Fruit fly (Drosophila melanogaster) whole organism, embryonic: ENCODE results near the gene CG14207.

Source experiments
- Asciz ChIP-seq: fragments of 200-800 bp; sonication (Bioruptor generic); optimal IDR thresholded peaks from 2 replicates; lab custom pipeline; 2017; ENCODE audit warnings: missing biosample characterization, mild to moderate bottlenecking, missing genetic modification characterization, missing genetic modification reagents
- Atf-2 ChIP-seq: fragments of 200-800 bp; sonication (Bioruptor generic); optimal IDR thresholded peaks from 2 replicates; lab custom pipeline; 2016; ENCODE audit warnings: missing biosample characterization, missing genetic modification characterization
- CG10267 ChIP-seq: fragments of 200-800 bp; sonication (Bioruptor generic); optimal IDR thresholded peaks from 2 replicates; lab custom pipeline; 2018; ENCODE audit warnings: missing biosample characterization, mild to moderate bottlenecking, missing genetic modification characterization, moderate library complexity
- CG11560 ChIP-seq: fragments of 200-800 bp; sonication (Bioruptor generic); IDR thresholded peaks from 3 replicates; pipeline ENCODE4 v1.3.6; 2022; ENCODE audit warnings: missing biosample characterization, missing genetic modification characterization
- CG11695 ChIP-seq: fragments of 200-800 bp; sonication (Bioruptor generic); IDR thresholded peaks from 3 replicates; pipeline ENCODE4 v1.3.6; 2022; ENCODE audit warnings: missing biosample characterization, missing genetic modification characterization
- CG12104 ChIP-seq: fragments of 200-800 bp; sonication (Bioruptor generic); optimal IDR thresholded peaks from 3 replicates; lab custom pipeline; 2016; ENCODE audit warnings: missing biosample characterization, missing genetic modification characterization
- CG12659 ChIP-seq: fragments of 200-800 bp; sonication (Bioruptor generic); optimal IDR thresholded peaks from 3 replicates; lab custom pipeline; 2017; ENCODE audit warnings: mild to moderate bottlenecking, missing biosample characterization, missing genetic modification reagents, missing genetic modification characterization
- CG12942 ChIP-seq: fragments of 200-800 bp; sonication (Bioruptor generic); optimal IDR thresholded peaks from 3 replicates; lab custom pipeline; 2016; ENCODE audit warnings: missing biosample characterization, missing genetic modification characterization
- CG15479 ChIP-seq: fragments of 200-800 bp; sonication (Bioruptor generic); optimal IDR thresholded peaks from 3 replicates; lab custom pipeline; 2019; ENCODE audit warnings: missing biosample characterization, mild to moderate bottlenecking, missing genetic modification characterization, moderate library complexity
- CG31224 ChIP-seq: fragments of 200-800 bp; sonication (Bioruptor generic); IDR thresholded peaks from 2 replicates; pipeline ENCODE4 v1.3.6; 2022; ENCODE audit warnings: missing biosample characterization, missing genetic modification characterization
- CG3407 ChIP-seq: fragments of 200-800 bp; sonication (Bioruptor generic); optimal IDR thresholded peaks from 2 replicates; lab custom pipeline; 2018; ENCODE audit warnings: missing biosample characterization, mild to moderate bottlenecking, missing genetic modification characterization
- CG4360 ChIP-seq: fragments of 200-800 bp; sonication (Bioruptor generic); IDR thresholded peaks from 2 replicates; pipeline ENCODE4 v1.3.6; 2022; ENCODE audit warnings: missing biosample characterization, missing genetic modification characterization
- CG43689 ChIP-seq: fragments of 200-800 bp; sonication (Bioruptor generic); IDR thresholded peaks from 2 replicates; pipeline ENCODE4 v1.3.6; 2022; ENCODE audit warnings: missing biosample characterization, missing genetic modification characterization
- CG4404 ChIP-seq: fragments of 200-800 bp; sonication (Bioruptor generic); IDR thresholded peaks from 2 replicates; pipeline ENCODE4 v1.3.6; 2022; ENCODE audit warnings: missing biosample characterization, missing genetic modification characterization
- CG7786 ChIP-seq: fragments of 200-800 bp; sonication (Bioruptor generic); optimal IDR thresholded peaks from 2 replicates; lab custom pipeline; 2016; ENCODE audit warnings: missing biosample characterization, missing genetic modification characterization
- CG7963 ChIP-seq: fragments of 200-800 bp; sonication (Bioruptor generic); IDR thresholded peaks from 3 replicates; pipeline ENCODE4 v1.3.6; 2022; ENCODE audit warnings: missing biosample characterization, missing genetic modification characterization; ENCODE audit not compliant: partially characterized antibody
- Doc2 ChIP-seq: fragments of 200-800 bp; sonication (Bioruptor generic); IDR thresholded peaks from 2 replicates; pipeline ENCODE4 v1.3.6; 2022; ENCODE audit warnings: missing biosample characterization, missing genetic modification characterization
- Elba2 ChIP-seq: fragments of 200-800 bp; sonication (Bioruptor generic); optimal IDR thresholded peaks from 3 replicates; lab custom pipeline; 2016; ENCODE audit warnings: missing biosample characterization, missing genetic modification characterization
- H2.0 ChIP-seq: fragments of 200-800 bp; sonication (Bioruptor generic); IDR thresholded peaks from 2 replicates; pipeline ENCODE4 v1.3.6; 2022; ENCODE audit warnings: missing biosample characterization, missing genetic modification characterization
- MESR4 ChIP-seq: fragments of 200-800 bp; sonication (Bioruptor generic); optimal IDR thresholded peaks from 2 replicates; lab custom pipeline; 2018; ENCODE audit warnings: missing biosample characterization, mild to moderate bottlenecking, missing genetic modification characterization, moderate library complexity
- Meics ChIP-seq: fragments of 200-800 bp; sonication (Bioruptor generic); optimal IDR thresholded peaks from 2 replicates; lab custom pipeline; 2017; ENCODE audit warnings: missing biosample characterization, mild to moderate bottlenecking, missing genetic modification characterization
- NC2α ChIP-seq: fragments of 200-800 bp; sonication (Bioruptor generic); optimal IDR thresholded peaks from 2 replicates; lab custom pipeline; 2016; ENCODE audit warnings: missing biosample characterization, missing genetic modification characterization
- NfI ChIP-seq: fragments of 200-800 bp; sonication (Bioruptor generic); optimal IDR thresholded peaks from 3 replicates; lab custom pipeline; 2018; ENCODE audit warnings: missing biosample characterization, mild to moderate bottlenecking, missing genetic modification characterization, moderate library complexity
- Opbp ChIP-seq: fragments of 200-800 bp; sonication (Bioruptor generic); IDR thresholded peaks from 3 replicates; pipeline ENCODE4 v1.3.6; 2022; ENCODE audit warnings: missing biosample characterization, missing genetic modification characterization; ENCODE audit not compliant: partially characterized antibody
- Sry-β ChIP-seq: fragments of 200-800 bp; sonication (Bioruptor generic); optimal IDR thresholded peaks from 2 replicates; lab custom pipeline; 2018; ENCODE audit warnings: missing biosample characterization, mild to moderate bottlenecking, missing genetic modification characterization, moderate library complexity
- ab ChIP-seq: fragments of 200-800 bp; sonication (Bioruptor generic); optimal IDR thresholded peaks from 2 replicates; lab custom pipeline; 2016; ENCODE audit warnings: missing biosample characterization, missing genetic modification characterization
- ap ChIP-seq: fragments of 200-800 bp; sonication (Bioruptor generic); IDR thresholded peaks from 2 replicates; pipeline ENCODE4 v1.3.6; 2022; ENCODE audit warnings: missing biosample characterization, missing genetic modification characterization
- bbx ChIP-seq: fragments of 200-800 bp; sonication (Bioruptor generic); IDR thresholded peaks from 2 replicates; pipeline ENCODE4 v1.3.6; 2022; ENCODE audit warnings: missing biosample characterization, missing genetic modification characterization; ENCODE audit not compliant: partially characterized antibody
- cad ChIP-seq: fragments of >200 bp; optimal IDR thresholded peaks from 2 replicates; lab custom pipeline; 2017; ENCODE audit warnings: missing biosample characterization, missing genetic modification characterization
- corto ChIP-seq: fragments of 200-800 bp; sonication (Bioruptor generic); optimal IDR thresholded peaks from 2 replicates; lab custom pipeline; 2016; ENCODE audit warnings: missing biosample characterization, mild to moderate bottlenecking, missing genetic modification characterization, moderate library complexity
- cwo ChIP-seq: fragments of 200-800 bp; sonication (Bioruptor generic); optimal IDR thresholded peaks from 3 replicates; lab custom pipeline; 2017; ENCODE audit warnings: missing biosample characterization, missing genetic modification characterization, mild to moderate bottlenecking, moderate library complexity, missing genetic modification reagents
- ems ChIP-seq: fragments of 200-800 bp; sonication (Bioruptor generic); optimal IDR thresholded peaks from 3 replicates; lab custom pipeline; 2016; ENCODE audit warnings: missing biosample characterization, missing genetic modification characterization
- gsb ChIP-seq: fragments of 200-800 bp; sonication (Bioruptor generic); IDR thresholded peaks from 2 replicates; pipeline ENCODE4 v1.3.6; 2022; ENCODE audit warnings: missing biosample characterization, missing genetic modification characterization
- hbn ChIP-seq: fragments of 200-800 bp; sonication (Bioruptor generic); IDR thresholded peaks from 2 replicates; pipeline ENCODE4 v1.3.6; 2022; ENCODE audit warnings: missing biosample characterization, missing genetic modification characterization; ENCODE audit not compliant: partially characterized antibody
- hth ChIP-seq: fragments of >200 bp; optimal IDR thresholded peaks from 2 replicates; lab custom pipeline; 2017; ENCODE audit warnings: inconsistent platforms
- kah ChIP-seq: fragments of 200-800 bp; sonication (Bioruptor generic); optimal IDR thresholded peaks from 2 replicates; lab custom pipeline; 2018; ENCODE audit warnings: missing biosample characterization, mild to moderate bottlenecking, missing genetic modification characterization
- lab ChIP-seq: fragments of 200-800 bp; sonication (Bioruptor generic); optimal IDR thresholded peaks from 3 replicates; lab custom pipeline; 2017; ENCODE audit warnings: missing biosample characterization, missing genetic modification characterization, mild to moderate bottlenecking, moderate library complexity, missing genetic modification reagents
- mld ChIP-seq: fragments of 200-800 bp; sonication (Bioruptor generic); IDR thresholded peaks from 3 replicates; pipeline ENCODE4 v1.3.6; 2022; ENCODE audit warnings: missing biosample characterization, missing genetic modification characterization; ENCODE audit not compliant: partially characterized antibody
- nom ChIP-seq: fragments of 200-800 bp; sonication (Bioruptor generic); optimal IDR thresholded peaks from 2 replicates; lab custom pipeline; 2017; ENCODE audit warnings: missing biosample characterization, missing genetic modification characterization, mild to moderate bottlenecking, moderate library complexity, missing genetic modification reagents
- p53 ChIP-seq: fragments of 200-800 bp; sonication (Bioruptor generic); optimal IDR thresholded peaks from 2 replicates; lab custom pipeline; 2016; ENCODE audit warnings: missing biosample characterization, missing genetic modification characterization
- pan ChIP-seq, 4 experiments: fragments of >200 bp in 3 of 4; fragments of 200-800 bp in 1 of 4; sonication (Bioruptor generic) in 1 of 4; optimal IDR thresholded peaks in 3 of 4; IDR thresholded peaks in 1 of 4; 2 replicates each; pipeline versions ENCODE4 v1.3.6 to Lab custom; 2017 to 2022; ENCODE audit warnings: missing biosample characterization in 2 of 4, missing genetic modification characterization in 2 of 4, mixed read lengths in 1 of 4
- prd ChIP-seq, 3 experiments: fragments of >200 bp in 2 of 3; fragments of 200-800 bp in 1 of 3; sonication (Bioruptor generic) in 1 of 3; optimal IDR thresholded peaks in 2 of 3; IDR thresholded peaks in 1 of 3; 2 replicates in 2 of 3; 3 replicates in 1 of 3; pipeline versions ENCODE4 v1.3.6 to Lab custom; 2017 to 2022; ENCODE audit warnings: missing biosample characterization in 1 of 3, missing genetic modification characterization in 1 of 3
- pros ChIP-seq: fragments of 200-800 bp; sonication (Bioruptor generic); optimal IDR thresholded peaks from 3 replicates; lab custom pipeline; 2019; ENCODE audit warnings: missing biosample characterization, mild to moderate bottlenecking, missing genetic modification characterization, moderate library complexity
- slbo ChIP-seq: fragments of 200-800 bp; sonication (Bioruptor generic); IDR thresholded peaks from 2 replicates; pipeline ENCODE4 v1.3.6; 2022; ENCODE audit warnings: missing biosample characterization, missing genetic modification characterization
- slou ChIP-seq: fragments of 200-800 bp; sonication (Bioruptor generic); optimal IDR thresholded peaks from 3 replicates; lab custom pipeline; 2016; ENCODE audit warnings: missing biosample characterization, missing genetic modification characterization
- sna ChIP-seq: fragments of 200-800 bp; sonication (Bioruptor generic); IDR thresholded peaks from 2 replicates; pipeline ENCODE4 v1.3.6; 2022; ENCODE audit warnings: missing biosample characterization, missing genetic modification characterization; ENCODE audit not compliant: partially characterized antibody
- sug ChIP-seq: fragments of 200-800 bp; optimal IDR thresholded peaks from 2 replicates; lab custom pipeline; 2019; ENCODE audit warnings: missing biosample characterization, mild to moderate bottlenecking, missing genetic modification characterization, moderate library complexity
- twi ChIP-seq: fragments of 200-800 bp; optimal IDR thresholded peaks from 2 replicates; lab custom pipeline; 2019; ENCODE audit warnings: missing biosample characterization, mild to moderate bottlenecking, missing genetic modification characterization, moderate library complexity

The CG14207 gene

DNA sequence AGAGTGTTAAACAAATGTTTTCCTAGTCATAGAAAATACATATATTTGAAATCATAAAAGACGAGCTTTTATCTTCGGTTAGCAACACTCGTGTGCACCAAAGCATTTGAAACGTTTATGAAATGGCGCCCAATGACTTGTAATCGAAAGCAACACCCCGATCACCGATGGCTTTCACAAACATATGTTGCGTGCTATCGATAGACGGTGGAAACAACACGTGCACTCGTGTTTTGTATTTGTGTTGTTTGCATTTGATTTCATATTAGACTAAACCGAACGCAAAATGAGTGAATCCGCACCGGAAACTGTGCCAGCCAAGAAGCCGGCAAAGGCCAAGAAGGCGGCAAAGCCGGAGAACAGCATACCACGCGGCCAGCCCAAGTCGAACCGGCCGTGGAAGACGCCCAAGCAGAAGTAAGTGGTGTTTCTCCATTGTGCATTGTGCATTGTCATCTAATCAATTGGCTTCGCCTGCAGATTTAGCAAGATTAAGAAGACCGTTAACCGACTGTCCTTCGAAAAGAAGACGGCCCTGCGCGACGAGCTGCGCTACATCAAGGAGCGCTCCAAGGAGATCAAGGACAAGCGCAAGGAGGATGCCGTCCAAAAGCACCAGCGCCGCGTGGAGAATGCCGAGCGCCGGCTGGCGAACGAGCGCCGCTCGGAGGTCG lies 11.1 kb downstream of the CG14207 start, which contains the start of gene CG14210 (continued):
- TF ChIP-seq sna (GFP tag; lab: Robert Waterston, UW) = peak; percentile 44; the same call in 1 of the 2 replicates
- peak; percentile 30 for TF ChIP-seq twi
- TF ChIP-seq cad (GFP tag; lab: Kevin White, UChicago) = no peak
- no peak for TF ChIP-seq CG43689
- TF ChIP-seq p53 (GFP tag; lab: Kevin White, UChicago) = no peak
- TF ChIP-seq lab = no peak
- peak; percentile 9 for TF ChIP-seq CG10267
- no peak for TF ChIP-seq CG12104 (GFP tag; lab: Kevin White, UChicago)
- TF ChIP-seq ap (GFP tag; lab: Robert Waterston, UW) = no peak
- no peak for TF ChIP-seq CG4360 (GFP tag; lab: Robert Waterston, UW)
- no peak for TF ChIP-seq CG4404 (GFP tag; lab: Robert Waterston, UW)
- no peak for TF ChIP-seq slou
- TF ChIP-seq ems (GFP tag; lab: Kevin White, UChicago) = no peak
- TF ChIP-seq CG12942 (GFP tag; lab: Kevin White, UChicago) = no peak
- TF ChIP-seq pros (GFP tag; lab: Kevin White, UChicago) = no peak
- TF ChIP-seq Sry-β (GFP tag; lab: Kevin White, UChicago) = no peak
- no peak for TF ChIP-seq Doc2 (GFP tag; lab: Robert Waterston, UW)
- TF ChIP-seq Atf-2 (GFP tag; lab: Kevin White, UChicago) = no peak
- TF ChIP-seq CG11695 (GFP tag; lab: Robert Waterston, UW) = no peak
- no peak for TF ChIP-seq nom (GFP tag; lab: Kevin White, UChicago)
- no peak for TF ChIP-seq pan (optimal IDR thresholded peaks at IDR 0.05; lab: Kevin White, UChicago)
- no peak for TF ChIP-seq pan (GFP tag; optimal IDR thresholded peaks at IDR 0.05 in 1 of 2, IDR thresholded peaks at IDR 0.05 in 1 of 2)
- TF ChIP-seq Asciz (GFP tag; lab: Kevin White, UChicago) = no peak
- TF ChIP-seq CG12659 (GFP tag; lab: Kevin White, UChicago) = no peak
- TF ChIP-seq prd (optimal IDR thresholded peaks at IDR 0.05; lab: Kevin White, UChicago) = no peak
- no peak for TF ChIP-seq prd (GFP tag; IDR thresholded peaks at IDR 0.05; lab: Robert Waterston, UW)
- peak; percentile 72; the same call in 2 of the 3 replicates for TF ChIP-seq Opbp
- TF ChIP-seq NC2α = no peak
- no peak for TF ChIP-seq H2.0 (GFP tag; lab: Robert Waterston, UW)
- TF ChIP-seq Meics (GFP tag; lab: Kevin White, UChicago) = no peak
- TF ChIP-seq CG3407 = no peak
- no peak for TF ChIP-seq slbo (GFP tag; lab: Robert Waterston, UW)
- TF ChIP-seq MESR4 (GFP tag; lab: Kevin White, UChicago) = peak; percentile 57
- TF ChIP-seq CG31224 (GFP tag; lab: Robert Waterston, UW) = no peak
- TF ChIP-seq CG15479 (GFP tag; lab: Kevin White, UChicago) = no peak
- TF ChIP-seq kah (GFP tag; lab: Kevin White, UChicago) = no peak
- TF ChIP-seq bbx = peak; percentile 75
- peak; percentile 66; the same call in 2 of the 3 replicates for TF ChIP-seq CG7963 (GFP tag; lab: Robert Waterston, UW)
- no peak for TF ChIP-seq NfI (GFP tag; lab: Kevin White, UChicago)
- no peak for TF ChIP-seq CG7786
- no peak for TF ChIP-seq corto (GFP tag; lab: Kevin White, UChicago)
- no peak for TF ChIP-seq Elba2
- no peak for TF ChIP-seq CG11560 (tag; lab: Robert Waterston, UW)
- TF ChIP-seq gsb = no peak
- no peak for TF ChIP-seq ab (GFP tag; lab: Kevin White, UChicago)
- TF ChIP-seq hbn (GFP tag; lab: Robert Waterston, UW) = peak; percentile 60
- TF ChIP-seq cwo (GFP tag; lab: Kevin White, UChicago) = peak; percentile 77
- TF ChIP-seq hth = no peak
- 0 out of 3 replicates have a peak, but pooled peaks have one; percentile 53 for TF ChIP-seq mld (GFP tag; lab: Robert Waterston, UW)
- peak; percentile 25 for TF ChIP-seq sug
